Fruit fly (Drosophila melanogaster): ENCODE data around the gene mus201.

- TF ChIP-seq CG4496 (GFP tag; IDR thresholded peaks at IDR 0.05) (no peak), CG10348 (GFP tag; IDR thresholded peaks at IDR 0.05) (no peak), fd96Ca (GFP tag; IDR thresholded peaks at IDR 0.05) (no peak), CG8159 (tag; optimal IDR thresholded peaks at IDR 0.05) (no peak), CG15710 (tag; optimal IDR thresholded peaks at IDR 0.05) (no peak), Pif1B (GFP tag; optimal IDR thresholded peaks at IDR 0.05) (no peak), rn (GFP tag; IDR thresholded peaks at IDR 0.05) (no peak), Pif1A (GFP tag; optimal IDR thresholded peaks at IDR 0.05) (no peak), CG8301 (tag; optimal IDR thresholded peaks at IDR 0.05) (no peak)
These were observed 20.4 kb upstream of the mus201 start for dm6 chr2L:8417562-8417961.

All from whole organism, pupa.